Fruit fly (Drosophila melanogaster) whole organism, embryonic: ENCODE measurements around the gene alphaTub84B.
A peak's percentile ranks its signal among the peaks of the same experiment; 100 is the strongest.

Source experiments
- ATbp ChIP-seq: fragments of 200-800 bp; sonication (Bioruptor generic); optimal IDR thresholded peaks from 2 replicates; lab custom pipeline; 2017; ENCODE audit warnings: missing biosample characterization, mild to moderate bottlenecking, missing genetic modification characterization, missing genetic modification reagents
- Aef1 ChIP-seq: fragments of 200-800 bp; sonication (Bioruptor generic); IDR thresholded peaks from 3 replicates; pipeline ENCODE4 v1.3.6; 2022; ENCODE audit warnings: missing biosample characterization, missing genetic modification characterization
- CG10274 ChIP-seq: fragments of 200-800 bp; sonication (Bioruptor generic); optimal IDR thresholded peaks from 3 replicates; lab custom pipeline; 2017; ENCODE audit warnings: missing biosample characterization, mild to moderate bottlenecking, missing genetic modification characterization
- CG10431 ChIP-seq: fragments of 200-800 bp; sonication (Bioruptor generic); optimal IDR thresholded peaks from 3 replicates; lab custom pipeline; 2018; ENCODE audit warnings: missing biosample characterization, mild to moderate bottlenecking, missing genetic modification characterization
- CG11723 ChIP-seq: fragments of 200-800 bp; sonication (Bioruptor generic); optimal IDR thresholded peaks from 2 replicates; lab custom pipeline; 2017; ENCODE audit warnings: missing biosample characterization, mild to moderate bottlenecking, missing genetic modification characterization
- CG12104 ChIP-seq: fragments of 200-800 bp; sonication (Bioruptor generic); optimal IDR thresholded peaks from 3 replicates; lab custom pipeline; 2016; ENCODE audit warnings: missing biosample characterization, missing genetic modification characterization
- CG13123 ChIP-seq: fragments of 200-800 bp; sonication (Bioruptor generic); optimal IDR thresholded peaks from 2 replicates; lab custom pipeline; 2016; ENCODE audit warnings: missing biosample characterization, missing genetic modification characterization
- CG14667 ChIP-seq: fragments of 200-800 bp; sonication (Bioruptor generic); IDR thresholded peaks from 2 replicates; pipeline ENCODE4 v1.3.6; 2022; ENCODE audit warnings: missing biosample characterization, missing genetic modification characterization
- CG15073 ChIP-seq: fragments of 200-800 bp; sonication (Bioruptor generic); optimal IDR thresholded peaks from 2 replicates; lab custom pipeline; 2016; ENCODE audit warnings: missing biosample characterization, missing genetic modification characterization
- CG15479 ChIP-seq: fragments of 200-800 bp; sonication (Bioruptor generic); optimal IDR thresholded peaks from 3 replicates; lab custom pipeline; 2019; ENCODE audit warnings: missing biosample characterization, mild to moderate bottlenecking, missing genetic modification characterization, moderate library complexity
- CG17612 ChIP-seq: fragments of 200-800 bp; sonication (Bioruptor generic); IDR thresholded peaks from 2 replicates; pipeline ENCODE4 v1.3.6; 2022; ENCODE audit warnings: missing biosample characterization, missing genetic modification characterization
- CG18619 ChIP-seq: fragments of 200-800 bp; sonication (Bioruptor generic); optimal IDR thresholded peaks from 3 replicates; lab custom pipeline; 2017; ENCODE audit warnings: missing biosample characterization, mild to moderate bottlenecking, missing genetic modification characterization
- CG2202 ChIP-seq: fragments of 200-800 bp; sonication (Bioruptor generic); optimal IDR thresholded peaks from 2 replicates; lab custom pipeline; 2018; ENCODE audit warnings: missing biosample characterization, mild to moderate bottlenecking, missing genetic modification characterization
- CG32772 ChIP-seq: fragments of 200-800 bp; sonication (Bioruptor generic); IDR thresholded peaks from 2 replicates; pipeline ENCODE4 v1.3.6; 2022; ENCODE audit warnings: missing biosample characterization, missing genetic modification characterization
- CG5953 ChIP-seq: fragments of 200-800 bp; sonication (Bioruptor generic); IDR thresholded peaks from 2 replicates; pipeline ENCODE4 v1.3.6; 2022; ENCODE audit warnings: missing biosample characterization, missing genetic modification characterization
- CG6791 ChIP-seq: fragments of 200-800 bp; sonication (Bioruptor generic); IDR thresholded peaks from 3 replicates; pipeline ENCODE4 v1.3.6; 2022; ENCODE audit warnings: missing biosample characterization, missing genetic modification characterization; ENCODE audit not compliant: partially characterized antibody
- CG6813 ChIP-seq: fragments of 200-800 bp; sonication (Bioruptor generic); optimal IDR thresholded peaks from 2 replicates; lab custom pipeline; 2017; ENCODE audit warnings: missing biosample characterization, missing genetic modification characterization, mild to moderate bottlenecking, moderate library complexity, missing genetic modification reagents
- CG7556 ChIP-seq: fragments of 200-800 bp; sonication (Bioruptor generic); optimal IDR thresholded peaks from 2 replicates; lab custom pipeline; 2017; ENCODE audit warnings: missing biosample characterization, mild to moderate bottlenecking, missing genetic modification characterization
- CG7839 ChIP-seq: fragments of 200-800 bp; sonication (Bioruptor generic); optimal IDR thresholded peaks from 3 replicates; lab custom pipeline; 2018; ENCODE audit warnings: missing biosample characterization, mild to moderate bottlenecking, missing genetic modification characterization, moderate library complexity
- CG7928 ChIP-seq: fragments of 200-800 bp; sonication (Bioruptor generic); optimal IDR thresholded peaks from 2 replicates; lab custom pipeline; 2017; ENCODE audit warnings: missing biosample characterization, mild to moderate bottlenecking, missing genetic modification characterization
- CG7963 ChIP-seq: fragments of 200-800 bp; sonication (Bioruptor generic); IDR thresholded peaks from 3 replicates; pipeline ENCODE4 v1.3.6; 2022; ENCODE audit warnings: missing biosample characterization, missing genetic modification characterization; ENCODE audit not compliant: partially characterized antibody
- CG8359 ChIP-seq: fragments of 200-800 bp; sonication (Bioruptor generic); optimal IDR thresholded peaks from 2 replicates; lab custom pipeline; 2017; ENCODE audit warnings: missing biosample characterization, mild to moderate bottlenecking, missing genetic modification characterization, borderline replicate concordance
- CG8765 ChIP-seq: fragments of 200-800 bp; sonication (Bioruptor generic); IDR thresholded peaks from 2 replicates; pipeline ENCODE4 v1.3.6; 2022; ENCODE audit warnings: missing biosample characterization, missing genetic modification characterization
- CG9797 ChIP-seq: fragments of 200-800 bp; sonication (Bioruptor generic); optimal IDR thresholded peaks from 3 replicates; lab custom pipeline; 2018; ENCODE audit warnings: missing biosample characterization, mild to moderate bottlenecking, missing genetic modification characterization
- D19A ChIP-seq: fragments of 200-800 bp; optimal IDR thresholded peaks from 3 replicates; lab custom pipeline; 2019; ENCODE audit warnings: missing biosample characterization, mild to moderate bottlenecking, missing genetic modification characterization, moderate library complexity
- Dref ChIP-seq: fragments of 200-800 bp; sonication (Bioruptor generic); IDR thresholded peaks from 2 replicates; pipeline ENCODE4 v1.3.6; 2022; ENCODE audit warnings: missing biosample characterization, missing genetic modification characterization
- Drgx ChIP-seq: fragments of 200-800 bp; sonication (Bioruptor generic); IDR thresholded peaks from 2 replicates; pipeline ENCODE4 v1.3.6; 2022; ENCODE audit warnings: missing biosample characterization, missing genetic modification characterization
- H2.0 ChIP-seq: fragments of 200-800 bp; sonication (Bioruptor generic); IDR thresholded peaks from 2 replicates; pipeline ENCODE4 v1.3.6; 2022; ENCODE audit warnings: missing biosample characterization, missing genetic modification characterization
- HLHmδ ChIP-seq: fragments of 200-800 bp; sonication (Bioruptor generic); optimal IDR thresholded peaks from 2 replicates; lab custom pipeline; 2018; ENCODE audit warnings: missing biosample characterization, mild to moderate bottlenecking, missing genetic modification characterization, moderate library complexity
- Hmr ChIP-seq: fragments of 200-800 bp; sonication (Bioruptor generic); optimal IDR thresholded peaks from 3 replicates; lab custom pipeline; 2017; ENCODE audit warnings: mild to moderate bottlenecking, missing biosample characterization, missing genetic modification reagents, missing genetic modification characterization
- Lhr ChIP-seq: fragments of 200-800 bp; sonication (Bioruptor generic); optimal IDR thresholded peaks from 3 replicates; lab custom pipeline; 2017; ENCODE audit warnings: mild to moderate bottlenecking, missing biosample characterization, missing genetic modification reagents, missing genetic modification characterization
- MESR4 ChIP-seq: fragments of 200-800 bp; sonication (Bioruptor generic); optimal IDR thresholded peaks from 2 replicates; lab custom pipeline; 2018; ENCODE audit warnings: missing biosample characterization, mild to moderate bottlenecking, missing genetic modification characterization, moderate library complexity
- Mad ChIP-seq: fragments of 200-800 bp; sonication (Bioruptor generic); optimal IDR thresholded peaks from 2 replicates; lab custom pipeline; 2016; ENCODE audit warnings: missing biosample characterization, missing genetic modification characterization
- Myb ChIP-seq: fragments of 200-800 bp; sonication (Bioruptor generic); optimal IDR thresholded peaks from 2 replicates; lab custom pipeline; 2016; ENCODE audit warnings: missing biosample characterization, missing genetic modification characterization
- Side ChIP-seq: fragments of 200-800 bp; sonication (Bioruptor generic); optimal IDR thresholded peaks from 2 replicates; lab custom pipeline; 2016; ENCODE audit warnings: missing biosample characterization, missing genetic modification characterization
- Spps ChIP-seq: fragments of 200-800 bp; sonication (Bioruptor generic); optimal IDR thresholded peaks from 2 replicates; lab custom pipeline; 2018; ENCODE audit warnings: missing biosample characterization, mild to moderate bottlenecking, missing genetic modification characterization
- YL-1 ChIP-seq: fragments of 200-800 bp; sonication (Bioruptor generic); optimal IDR thresholded peaks from 3 replicates; lab custom pipeline; 2017; ENCODE audit warnings: missing biosample characterization, mild to moderate bottlenecking, missing genetic modification characterization
- ase ChIP-seq: fragments of 200-800 bp; sonication (Bioruptor generic); IDR thresholded peaks from 3 replicates; pipeline ENCODE4 v1.3.6; 2022; ENCODE audit warnings: missing biosample characterization, missing genetic modification characterization
- ash1 ChIP-seq: fragments of 200-800 bp; sonication (Bioruptor generic); optimal IDR thresholded peaks from 2 replicates; lab custom pipeline; 2018; ENCODE audit warnings: missing biosample characterization, mild to moderate bottlenecking, missing genetic modification characterization
- ci ChIP-seq: fragments of 200-800 bp; sonication (Bioruptor generic); IDR thresholded peaks from 3 replicates; pipeline ENCODE4 v1.3.6; 2022; ENCODE audit warnings: missing biosample characterization, missing genetic modification characterization
- gfzf ChIP-seq: fragments of 200-800 bp; sonication (Bioruptor generic); optimal IDR thresholded peaks from 2 replicates; lab custom pipeline; 2016; ENCODE audit warnings: missing biosample characterization, mild to moderate bottlenecking, missing genetic modification characterization, moderate library complexity
- maf-S ChIP-seq: fragments of 200-800 bp; sonication (Bioruptor generic); optimal IDR thresholded peaks from 2 replicates; lab custom pipeline; 2016; ENCODE audit warnings: missing biosample characterization, missing genetic modification characterization
- mld ChIP-seq: fragments of 200-800 bp; sonication (Bioruptor generic); IDR thresholded peaks from 3 replicates; pipeline ENCODE4 v1.3.6; 2022; ENCODE audit warnings: missing biosample characterization, missing genetic modification characterization; ENCODE audit not compliant: partially characterized antibody
- otp ChIP-seq: fragments of 200-800 bp; sonication (Bioruptor generic); IDR thresholded peaks from 3 replicates; pipeline ENCODE4, ENCODE4 v1.3.6; 2022; ENCODE audit warnings: missing biosample characterization, missing genetic modification characterization
- pb ChIP-seq: fragments of 200-800 bp; sonication (Bioruptor generic); optimal IDR thresholded peaks from 3 replicates; lab custom pipeline; 2016; ENCODE audit warnings: missing biosample characterization, missing genetic modification characterization
- pum ChIP-seq: fragments of 200-800 bp; sonication (Bioruptor generic); optimal IDR thresholded peaks from 2 replicates; lab custom pipeline; 2016; ENCODE audit warnings: missing biosample characterization, missing genetic modification characterization
- ranshi ChIP-seq: fragments of 200-800 bp; sonication (Bioruptor generic); IDR thresholded peaks from 2 replicates; pipeline ENCODE4 v1.3.6; 2022; ENCODE audit warnings: missing biosample characterization, missing genetic modification characterization
- salm ChIP-seq: fragments of 200-800 bp; sonication (Bioruptor generic); optimal IDR thresholded peaks from 2 replicates; lab custom pipeline; 2018; ENCODE audit warnings: missing biosample characterization, mild to moderate bottlenecking, missing genetic modification characterization
- tgo ChIP-seq: fragments of 200-800 bp; sonication (Bioruptor generic); IDR thresholded peaks from 3 replicates; pipeline ENCODE4 v1.3.6; 2022; ENCODE audit warnings: missing biosample characterization, missing genetic modification characterization
- usp ChIP-seq: fragments of >200 bp; optimal IDR thresholded peaks from 2 replicates; lab custom pipeline; 2017; ENCODE audit warnings: missing biosample characterization, missing genetic modification characterization
- vnd ChIP-seq: fragments of 200-800 bp; sonication (Bioruptor generic); IDR thresholded peaks from 3 replicates; pipeline ENCODE4 v1.3.6; 2022; ENCODE audit warnings: missing biosample characterization, missing genetic modification characterization; ENCODE audit not compliant: partially characterized antibody

The alphaTub84B gene

DNA sequence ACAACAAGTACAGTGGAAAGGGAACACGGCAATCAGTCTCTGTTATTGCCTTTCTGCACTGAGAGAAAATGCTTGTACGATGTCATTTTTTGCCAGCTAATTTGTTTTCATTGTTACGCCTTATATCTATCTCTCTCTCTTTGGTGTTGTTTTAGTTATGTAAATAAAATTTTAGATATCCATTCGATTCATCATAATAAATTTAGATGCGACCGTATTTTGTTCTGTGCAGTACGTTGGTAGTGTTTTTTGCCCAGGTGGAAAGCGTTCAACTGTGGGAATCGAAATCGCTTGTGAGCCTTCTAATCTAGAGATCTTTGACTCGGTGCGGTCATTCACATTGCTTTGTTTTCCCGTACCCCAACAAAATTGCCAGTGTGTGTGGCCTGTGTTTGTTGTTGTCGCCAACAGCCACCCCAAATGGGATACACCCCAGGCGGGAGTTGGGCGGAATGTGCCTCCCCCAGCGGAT is 10.7 kb upstream of the alphaTub84B start (continued):
- TF ChIP-seq ase (GFP tag; lab: Robert Waterston, UW) (no peak), CG17612 (no peak), CG7928 (GFP tag; lab: Kevin White, UChicago) (peak; percentile 65), CG8359 (GFP tag; lab: Kevin White, UChicago) (peak; percentile 84), CG5953 (GFP tag; lab: Robert Waterston, UW) (no peak), CG12104 (GFP tag; lab: Kevin White, UChicago) (peak; percentile 87), CG8765 (GFP tag; lab: Robert Waterston, UW) (no peak), tgo (no peak), ranshi (GFP tag; lab: Robert Waterston, UW) (no peak), CG11723 (GFP tag; lab: Kevin White, UChicago) (peak; percentile 85), MESR4 (GFP tag; lab: Kevin White, UChicago) (peak; percentile 0), usp (GFP tag; lab: Kevin White, UChicago) (no peak), HLHmδ (GFP tag; lab: Kevin White, UChicago) (no peak), Hmr (GFP tag; lab: Kevin White, UChicago) (peak; percentile 92), pum (peak; percentile 81), salm (tag; lab: Kevin White, UChicago) (peak; percentile 63), Myb (peak; percentile 68), CG18619 (GFP tag; lab: Kevin White, UChicago) (peak; percentile 87), Lhr (GFP tag; lab: Kevin White, UChicago) (peak; percentile 56), ATbp (GFP tag; lab: Kevin White, UChicago) (peak; percentile 91), CG6813 (peak; percentile 87), pb (GFP tag; lab: Kevin White, UChicago) (peak; percentile 85), ci (no peak), vnd (GFP tag; lab: Robert Waterston, UW) (no peak), H2.0 (no peak), CG9797 (GFP tag; lab: Kevin White, UChicago) (no peak), CG14667 (no peak), CG15073 (GFP tag; lab: Kevin White, UChicago) (peak; percentile 34), Side (peak; percentile 79), CG13123 (GFP tag; lab: Kevin White, UChicago) (peak; percentile 75), CG7839 (peak; percentile 93), CG7963 (GFP tag; lab: Robert Waterston, UW) (no peak), CG7556 (peak; percentile 87), Mad (GFP tag; lab: Kevin White, UChicago) (peak; percentile 86), YL-1 (GFP tag; lab: Kevin White, UChicago) (no peak), CG10274 (GFP tag; lab: Kevin White, UChicago) (peak; percentile 79), ash1 (GFP tag; lab: Kevin White, UChicago) (peak; percentile 68), Spps (tag; lab: Kevin White, UChicago) (peak; percentile 73), CG6791 (GFP tag; lab: Robert Waterston, UW) (no peak), gfzf (GFP tag; lab: Kevin White, UChicago) (no peak), CG10431 (peak; percentile 20), Dref (GFP tag; lab: Robert Waterston, UW) (no peak), maf-S (GFP tag; lab: Kevin White, UChicago) (peak; percentile 83), Drgx (no peak), D19A (peak; percentile 88), CG2202 (tag; lab: Kevin White, UChicago) (peak; percentile 67), mld (no peak), Aef1 (GFP tag; lab: Robert Waterston, UW) (no peak), otp (GFP tag; lab: Robert Waterston, UW) (no peak), CG32772 (GFP tag; lab: Robert Waterston, UW) (no peak), CG15479 (GFP tag; lab: Kevin White, UChicago) (no peak)
